Fruit fly (Drosophila melanogaster) whole organism, embryonic: ENCODE data around the gene Sfp33A2.

Experiments used
- Abd-B ChIP-seq: fragments of 200-800 bp; sonication (Bioruptor generic); optimal IDR thresholded peaks from 2 replicates; lab custom pipeline; 2018; ENCODE audit warnings: missing biosample characterization, mild to moderate bottlenecking, missing genetic modification characterization, moderate library complexity
- BEAF-32 ChIP-seq: fragments of 200-800 bp; sonication (Bioruptor generic); optimal IDR thresholded peaks from 3 replicates; lab custom pipeline; 2017; ENCODE audit warnings: missing biosample characterization, missing genetic modification characterization, mild to moderate bottlenecking, moderate library complexity, missing genetic modification reagents
- CG10209 ChIP-seq: fragments of 200-800 bp; sonication (Bioruptor generic); optimal IDR thresholded peaks from 3 replicates; lab custom pipeline; 2017; ENCODE audit warnings: missing biosample characterization, mild to moderate bottlenecking, missing genetic modification characterization, missing genetic modification reagents
- CG10267 ChIP-seq: fragments of 200-800 bp; sonication (Bioruptor generic); optimal IDR thresholded peaks from 2 replicates; lab custom pipeline; 2018; ENCODE audit warnings: missing biosample characterization, mild to moderate bottlenecking, missing genetic modification characterization, moderate library complexity
- CG10654 ChIP-seq: fragments of 200-800 bp; sonication (Bioruptor generic); optimal IDR thresholded peaks from 2 replicates; lab custom pipeline; 2016; ENCODE audit warnings: missing biosample characterization, missing genetic modification characterization
- CG11398 ChIP-seq: fragments of 200-800 bp; sonication (Bioruptor generic); optimal IDR thresholded peaks from 2 replicates; lab custom pipeline; 2016; ENCODE audit warnings: missing biosample characterization, missing genetic modification characterization
- CG12659 ChIP-seq: fragments of 200-800 bp; sonication (Bioruptor generic); optimal IDR thresholded peaks from 3 replicates; lab custom pipeline; 2017; ENCODE audit warnings: mild to moderate bottlenecking, missing biosample characterization, missing genetic modification reagents, missing genetic modification characterization
- CG13624 ChIP-seq: fragments of 200-800 bp; sonication (Bioruptor generic); optimal IDR thresholded peaks from 2 replicates; lab custom pipeline; 2016; ENCODE audit warnings: missing biosample characterization, missing genetic modification characterization
- CG17186 ChIP-seq: fragments of 200-800 bp; sonication (Bioruptor generic); optimal IDR thresholded peaks from 3 replicates; lab custom pipeline; 2017; ENCODE audit warnings: missing biosample characterization, missing genetic modification reagents, missing genetic modification characterization
- CG1792 ChIP-seq: fragments of 200-800 bp; sonication (Bioruptor generic); optimal IDR thresholded peaks from 2 replicates; lab custom pipeline; 2016; ENCODE audit warnings: missing biosample characterization, missing genetic modification characterization
- CG18764 ChIP-seq: fragments of 200-800 bp; sonication (Bioruptor generic); optimal IDR thresholded peaks from 3 replicates; lab custom pipeline; 2016; ENCODE audit warnings: missing biosample characterization, missing genetic modification characterization
- CG30403 ChIP-seq: fragments of 200-800 bp; sonication (Bioruptor generic); optimal IDR thresholded peaks from 3 replicates; lab custom pipeline; 2016; ENCODE audit warnings: missing biosample characterization, missing genetic modification characterization
- CG30431 ChIP-seq: fragments of 200-800 bp; sonication (Bioruptor generic); optimal IDR thresholded peaks from 2 replicates; lab custom pipeline; 2017; ENCODE audit warnings: missing biosample characterization, missing genetic modification characterization
- CG3995 ChIP-seq: fragments of 200-800 bp; sonication (Bioruptor generic); optimal IDR thresholded peaks from 3 replicates; lab custom pipeline; 2016; ENCODE audit warnings: missing biosample characterization, missing genetic modification characterization
- CG4617 ChIP-seq: fragments of 200-800 bp; sonication (Bioruptor generic); optimal IDR thresholded peaks from 3 replicates; lab custom pipeline; 2016; ENCODE audit warnings: missing biosample characterization, missing genetic modification characterization, borderline replicate concordance
- CG4820 ChIP-seq: fragments of 200-800 bp; sonication (Bioruptor generic); optimal IDR thresholded peaks from 3 replicates; lab custom pipeline; 2016; ENCODE audit warnings: missing biosample characterization, missing genetic modification characterization
- CG6791 ChIP-seq: fragments of 200-800 bp; sonication (Bioruptor generic); IDR thresholded peaks from 3 replicates; pipeline ENCODE4 v1.3.6; 2022; ENCODE audit warnings: missing biosample characterization, missing genetic modification characterization; ENCODE audit not compliant: partially characterized antibody
- CHES-1-like ChIP-seq: fragments of 200-800 bp; sonication (Bioruptor generic); optimal IDR thresholded peaks from 2 replicates; lab custom pipeline; 2016; ENCODE audit warnings: missing biosample characterization, missing genetic modification characterization
- Camta ChIP-seq: fragments of 200-800 bp; sonication (Bioruptor generic); optimal IDR thresholded peaks from 2 replicates; lab custom pipeline; 2016; ENCODE audit warnings: missing biosample characterization, missing genetic modification characterization
- CoRest ChIP-seq: fragments of 200-800 bp; sonication (Bioruptor generic); optimal IDR thresholded peaks from 3 replicates; lab custom pipeline; 2018; ENCODE audit warnings: missing biosample characterization, mild to moderate bottlenecking, missing genetic modification characterization, moderate library complexity
- Dll ChIP-seq: fragments of 200-800 bp; sonication (Bioruptor generic); IDR thresholded peaks from 4 replicates; pipeline ENCODE4 v1.3.6; 2022; ENCODE audit warnings: missing biosample characterization, missing genetic modification characterization; ENCODE audit not compliant: partially characterized antibody
- E2f2 ChIP-seq: fragments of 200-800 bp; sonication (Bioruptor generic); IDR thresholded peaks from 2 replicates; pipeline ENCODE4 v1.3.6; 2022; ENCODE audit warnings: missing biosample characterization, missing genetic modification characterization
- Elba2 ChIP-seq: fragments of 200-800 bp; sonication (Bioruptor generic); optimal IDR thresholded peaks from 3 replicates; lab custom pipeline; 2016; ENCODE audit warnings: missing biosample characterization, missing genetic modification characterization
- Hsf ChIP-seq: fragments of 200-800 bp; sonication (Bioruptor generic); optimal IDR thresholded peaks from 3 replicates; lab custom pipeline; 2016; ENCODE audit warnings: missing biosample characterization, missing genetic modification characterization
- MBD-R2 ChIP-seq: fragments of 200-800 bp; sonication (Bioruptor generic); IDR thresholded peaks from 2 replicates; pipeline ENCODE4 v1.3.6; 2022; ENCODE audit warnings: missing biosample characterization, missing genetic modification characterization
- Med ChIP-seq: fragments of 200-800 bp; sonication (Bioruptor generic); peaks from one replicate; lab custom pipeline; 2016; ENCODE audit warnings: missing biosample characterization, missing genetic modification characterization, mild to moderate bottlenecking, inconsistent platforms, moderate library complexity
- Opbp ChIP-seq: fragments of 200-800 bp; sonication (Bioruptor generic); IDR thresholded peaks from 3 replicates; pipeline ENCODE4 v1.3.6; 2022; ENCODE audit warnings: missing biosample characterization, missing genetic modification characterization; ENCODE audit not compliant: partially characterized antibody
- Ptx1 ChIP-seq: fragments of 200-800 bp; sonication (Bioruptor generic); IDR thresholded peaks from 2 replicates; pipeline ENCODE4 v1.3.6; 2022; ENCODE audit warnings: missing biosample characterization, missing genetic modification characterization
- Sin3A ChIP-seq: fragments of >200 bp; optimal IDR thresholded peaks from 2 replicates; lab custom pipeline; 2018
- Ssrp ChIP-seq: fragments of 200-800 bp; sonication (Bioruptor generic); optimal IDR thresholded peaks from 2 replicates; lab custom pipeline; 2018; ENCODE audit warnings: missing biosample characterization, mild to moderate bottlenecking, missing genetic modification characterization, moderate library complexity
- Xbp1 ChIP-seq: fragments of 200-800 bp; sonication (Bioruptor generic); optimal IDR thresholded peaks from 3 replicates; lab custom pipeline; 2016; ENCODE audit warnings: missing biosample characterization, mild to moderate bottlenecking, missing genetic modification characterization
- amos ChIP-seq: fragments of 200-800 bp; sonication (Bioruptor generic); IDR thresholded peaks from 2 replicates; pipeline ENCODE4 v1.3.6; 2022; ENCODE audit warnings: missing biosample characterization, missing genetic modification characterization; ENCODE audit not compliant: partially characterized antibody
- dpn ChIP-seq, 2 experiments: fragments of 200-800 bp; sonication (Bioruptor generic); optimal IDR thresholded peaks; 3 replicates each; lab custom pipeline; 2016; ENCODE audit warnings: missing biosample characterization in 2 of 2, missing genetic modification characterization in 2 of 2
- esg ChIP-seq: fragments of 200-800 bp; sonication (Bioruptor generic); conservative IDR thresholded peaks from 2 replicates; pipeline ENCODE4 v1.3.6; 2022; ENCODE audit warnings: missing biosample characterization, missing genetic modification characterization
- fru ChIP-seq: fragments of >200 bp; optimal IDR thresholded peaks from 2 replicates; lab custom pipeline; 2017
- ftz-f1 ChIP-seq: fragments of 200-800 bp; sonication (Bioruptor generic); optimal IDR thresholded peaks from 2 replicates; lab custom pipeline; 2016; ENCODE audit warnings: missing biosample characterization, missing genetic modification characterization
- fu2 ChIP-seq: fragments of 200-800 bp; sonication (Bioruptor generic); optimal IDR thresholded peaks from 2 replicates; lab custom pipeline; 2016; ENCODE audit warnings: missing biosample characterization, missing genetic modification characterization
- grn ChIP-seq: fragments of 200-800 bp; sonication (Bioruptor generic); optimal IDR thresholded peaks from 3 replicates; lab custom pipeline; 2017; ENCODE audit warnings: missing biosample characterization, missing genetic modification characterization
- gro ChIP-seq: fragments of 200-800 bp; sonication (Bioruptor generic); optimal IDR thresholded peaks from 2 replicates; lab custom pipeline; 2016; ENCODE audit warnings: missing biosample characterization, missing genetic modification characterization
- her ChIP-seq: fragments of 200-800 bp; sonication (Bioruptor generic); optimal IDR thresholded peaks from 2 replicates; lab custom pipeline; 2016; ENCODE audit warnings: missing biosample characterization, missing genetic modification characterization
- jumu ChIP-seq: fragments of 200-800 bp; sonication (Bioruptor generic); optimal IDR thresholded peaks from 3 replicates; lab custom pipeline; 2016; ENCODE audit warnings: missing biosample characterization, missing genetic modification characterization
- lmd ChIP-seq: fragments of 200-800 bp; sonication (Bioruptor generic); IDR thresholded peaks from 2 replicates; pipeline ENCODE4 v1.3.6; 2022; ENCODE audit warnings: missing biosample characterization, missing genetic modification characterization
- mam ChIP-seq: fragments of 200-800 bp; sonication (Bioruptor generic); optimal IDR thresholded peaks from 3 replicates; lab custom pipeline; 2016; ENCODE audit warnings: missing biosample characterization, missing genetic modification characterization
- nerfin-1 ChIP-seq: fragments of 200-800 bp; sonication (Bioruptor generic); optimal IDR thresholded peaks from 3 replicates; lab custom pipeline; 2019; ENCODE audit warnings: missing biosample characterization, mild to moderate bottlenecking, missing genetic modification characterization, moderate library complexity
- prd ChIP-seq, 3 experiments: fragments of >200 bp in 2 of 3; fragments of 200-800 bp in 1 of 3; sonication (Bioruptor generic) in 1 of 3; optimal IDR thresholded peaks in 2 of 3; IDR thresholded peaks in 1 of 3; 2 replicates in 2 of 3; 3 replicates in 1 of 3; pipeline versions ENCODE4 v1.3.6 to Lab custom; 2017 to 2022; ENCODE audit warnings: missing biosample characterization in 1 of 3, missing genetic modification characterization in 1 of 3
- sens ChIP-seq: fragments of 200-800 bp; sonication (Bioruptor generic); peaks from one replicate; lab custom pipeline; 2016; ENCODE audit warnings: missing biosample characterization, missing genetic modification characterization
- sug ChIP-seq: fragments of 200-800 bp; optimal IDR thresholded peaks from 2 replicates; lab custom pipeline; 2019; ENCODE audit warnings: missing biosample characterization, mild to moderate bottlenecking, missing genetic modification characterization, moderate library complexity
- unc-4 ChIP-seq: fragments of 200-800 bp; sonication (Bioruptor generic); IDR thresholded peaks from 2 replicates; pipeline ENCODE4 v1.3.6; 2022; ENCODE audit warnings: missing biosample characterization, missing genetic modification characterization; ENCODE audit not compliant: partially characterized antibody
- zen ChIP-seq: fragments of 200-800 bp; sonication (Bioruptor generic); optimal IDR thresholded peaks from 3 replicates; lab custom pipeline; 2018; ENCODE audit warnings: missing biosample characterization, mild to moderate bottlenecking, missing genetic modification characterization, moderate library complexity
- zfh2 ChIP-seq: fragments of 200-800 bp; sonication (Bioruptor generic); optimal IDR thresholded peaks from 2 replicates; lab custom pipeline; 2016; ENCODE audit warnings: missing biosample characterization, missing genetic modification characterization

The Sfp33A2 gene

DNA sequence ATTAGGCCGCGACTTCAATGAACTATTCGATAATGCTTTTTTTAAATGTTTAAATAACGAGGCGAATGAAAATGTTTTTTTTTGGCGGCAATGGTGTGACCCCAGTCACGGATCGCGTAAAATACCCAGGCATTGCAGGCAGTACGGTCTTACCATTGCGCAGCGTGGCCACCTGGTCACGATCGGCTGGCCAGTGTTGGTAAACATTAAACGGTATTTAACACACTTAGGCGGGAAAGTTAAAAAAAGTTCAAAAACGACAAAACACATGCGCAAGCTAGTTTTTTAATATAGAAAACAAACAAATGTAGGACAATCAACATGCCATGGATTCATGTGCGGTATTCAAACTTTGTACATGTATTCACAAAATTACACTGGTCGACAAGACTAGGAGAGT is 8.2 kb upstream of the Sfp33A2 start, which contains the start of gene esc (continued):
- peak; percentile 39 for TF ChIP-seq CHES-1-like (GFP tag; lab: Kevin White, UChicago)
- TF ChIP-seq fu2 (GFP tag; lab: Kevin White, UChicago): peak; percentile 3
- peak; percentile 97 for TF ChIP-seq CG10267 (tag; lab: Kevin White, UChicago)
- peak; percentile 77 for TF ChIP-seq sens (GFP tag; lab: Kevin White, UChicago)
- TF ChIP-seq dpn (GFP tag; optimal IDR thresholded peaks at IDR 0.05; lab: Kevin White, UChicago): peak; percentile 41 to 48
- TF ChIP-seq amos (GFP tag; lab: Robert Waterston, UW): peak; percentile 50
- no peak for TF ChIP-seq esg (GFP tag; lab: Robert Waterston, UW)
- peak; percentile 57 for TF ChIP-seq jumu
- peak; percentile 21 for TF ChIP-seq CG10209 (GFP tag; lab: Kevin White, UChicago)
- TF ChIP-seq CG10654 (GFP tag; lab: Kevin White, UChicago): peak; percentile 7
- peak; percentile 62 for TF ChIP-seq zen
- TF ChIP-seq lmd: no peak; the same call in 1 of the 2 replicates
- TF ChIP-seq CG13624 (GFP tag; lab: Kevin White, UChicago): peak; percentile 39
- no peak for TF ChIP-seq nerfin-1
- peak; percentile 72 for TF ChIP-seq Sin3A (lab: Kevin White, UChicago)
- TF ChIP-seq CG17186: peak; percentile 79
- peak; percentile 2 for TF ChIP-seq CG18764 (GFP tag; lab: Kevin White, UChicago)
- no peak for TF ChIP-seq Ssrp (tag; lab: Kevin White, UChicago)
- TF ChIP-seq MBD-R2 (GFP tag; lab: Robert Waterston, UW): peak; percentile 78
- peak; percentile 49 for TF ChIP-seq CoRest (tag; lab: Kevin White, UChicago)
- TF ChIP-seq CG30431 (GFP tag; lab: Kevin White, UChicago): no peak
- TF ChIP-seq Opbp: peak; percentile 66
- peak; percentile 27; the same call in 1 of the 2 replicates for TF ChIP-seq Ptx1 (GFP tag; lab: Robert Waterston, UW)
- TF ChIP-seq Elba2 (GFP tag; lab: Kevin White, UChicago): peak; percentile 5
- no peak for TF ChIP-seq CG3995 (GFP tag; lab: Kevin White, UChicago)
- TF ChIP-seq her (GFP tag; lab: Kevin White, UChicago): peak; percentile 43
- 0 out of 2 replicates have a peak, but pooled peaks have one; percentile 29 for TF ChIP-seq unc-4
- TF ChIP-seq gro (GFP tag; lab: Kevin White, UChicago): peak; percentile 13
- TF ChIP-seq CG4617 (GFP tag; lab: Kevin White, UChicago): peak; percentile 56
- TF ChIP-seq Abd-B (GFP tag; lab: Kevin White, UChicago): peak; percentile 2
- TF ChIP-seq Hsf (GFP tag; lab: Kevin White, UChicago): peak; percentile 37
- peak; percentile 45 for TF ChIP-seq mam (GFP tag; lab: Kevin White, UChicago)
- peak; percentile 25 for TF ChIP-seq ftz-f1 (GFP tag; lab: Kevin White, UChicago)
- TF ChIP-seq grn: no peak
- no peak for TF ChIP-seq prd (optimal IDR thresholded peaks at IDR 0.05; lab: Kevin White, UChicago)
- TF ChIP-seq prd (GFP tag; IDR thresholded peaks at IDR 0.05; lab: Robert Waterston, UW): peak; percentile 40; the same call in 1 of the 3 replicates
- TF ChIP-seq zfh2 (GFP tag; lab: Kevin White, UChicago): peak; percentile 53
- TF ChIP-seq sug (tag; lab: Kevin White, UChicago): peak; percentile 13
- peak; percentile 11 for TF ChIP-seq Camta (GFP tag; lab: Kevin White, UChicago)
- peak; percentile 45 for TF ChIP-seq CG30403 (GFP tag; lab: Kevin White, UChicago)
- peak; percentile 93 for TF ChIP-seq Med (GFP tag; lab: Kevin White, UChicago)
- no peak for TF ChIP-seq fru (lab: Kevin White, UChicago)
- TF ChIP-seq CG1792 (GFP tag; lab: Kevin White, UChicago): peak; percentile 14
- TF ChIP-seq CG6791 (GFP tag; lab: Robert Waterston, UW): peak; percentile 64; the same call in 2 of the 3 replicates
- TF ChIP-seq BEAF-32 (GFP tag; lab: Kevin White, UChicago): peak; percentile 56
- TF ChIP-seq Xbp1 (GFP tag; lab: Kevin White, UChicago): peak; percentile 27
- TF ChIP-seq Dll (GFP tag; lab: Robert Waterston, UW): peak; percentile 16; the same call in 1 of the 4 replicates
- TF ChIP-seq CG12659 (GFP tag; lab: Kevin White, UChicago): peak; percentile 37
- peak; percentile 26 for TF ChIP-seq CG4820
- TF ChIP-seq CG11398 (GFP tag; lab: Kevin White, UChicago): no peak
- peak; percentile 99 for TF ChIP-seq E2f2 (GFP tag; lab: Robert Waterston, UW)
